Worm (Caenorhabditis elegans) whole organism, L4 larva: ENCODE data around the gene hpx-2.

ENCODE experiments used
- T26A8.4 ChIP-seq: fragments of 200-800 bp; sonication (Bioruptor generic); IDR thresholded peaks from 2 replicates; pipeline ENCODE4 v1.3.6; 2022; ENCODE audit warnings: missing genetic modification characterization, missing compliant biosample characterization
- Y75B8A.6 ChIP-seq: fragments of 200-800 bp; sonication (Bioruptor generic); IDR thresholded peaks from 2 replicates; pipeline ENCODE4 v1.3.6; 2022; ENCODE audit warnings: missing genetic modification reagents, missing genetic modification characterization, missing compliant biosample characterization
- ama-1 ChIP-seq: fragments of 150-350 bp; optimal IDR thresholded peaks from 2 replicates; lab custom pipeline; 2014; ENCODE audit warnings: inconsistent platforms, mixed read lengths
- dve-1 ChIP-seq: sonication (generic microtip); optimal IDR thresholded peaks from 2 replicates; lab custom pipeline; 2017; ENCODE audit warnings: antibody characterized with exemption, mild to moderate bottlenecking, missing genetic modification characterization, missing compliant biosample characterization; ENCODE audit not compliant: insufficient read depth
- fkh-10 ChIP-seq: fragments of 150-350 bp; optimal IDR thresholded peaks from 2 replicates; lab custom pipeline; 2014; ENCODE audit warnings: missing biosample characterization, missing genetic modification reagents, missing genetic modification characterization
- lin-29 ChIP-seq: fragments of 200-800 bp; sonication (Bioruptor generic); IDR thresholded peaks from 2 replicates; pipeline ENCODE4 v1.3.6; 2022; ENCODE audit warnings: missing genetic modification reagents, missing genetic modification characterization, missing compliant biosample characterization
- mdl-1 ChIP-seq, 2 experiments: fragments of 150-350 bp in 1 of 2; sonication (generic microtip) in 1 of 2; optimal IDR thresholded peaks; 2 replicates each; lab custom pipeline; 2014 to 2017; ENCODE audit warnings: missing biosample characterization in 2 of 2, missing genetic modification characterization in 2 of 2
- nhr-11 ChIP-seq: fragments of 150-350 bp; optimal IDR thresholded peaks from 2 replicates; lab custom pipeline; 2014; ENCODE audit warnings: missing biosample characterization, missing genetic modification characterization
- pqm-1 ChIP-seq: sonication (generic microtip); optimal IDR thresholded peaks from 2 replicates; lab custom pipeline; 2017; ENCODE audit warnings: missing biosample characterization, missing genetic modification characterization
- unc-130 ChIP-seq: sonication (generic microtip); optimal IDR thresholded peaks from 2 replicates; lab custom pipeline; 2016; ENCODE audit warnings: missing genetic modification reagents, missing genetic modification characterization, missing compliant biosample characterization
- unc-62 ChIP-seq, 3 experiments: fragments of 150-350 bp in 1 of 3; sonication (generic microtip); optimal IDR thresholded peaks in 2 of 3; peaks in 1 of 3; 1 replicate in 1 of 3; 2 replicates in 2 of 3; lab custom pipeline; 2014 to 2017; ENCODE audit warnings: missing biosample characterization in 3 of 3, missing genetic modification characterization in 3 of 3, missing genetic modification reagents in 3 of 3, missing genotype in 1 of 3
- zag-1 ChIP-seq: fragments of 150-350 bp; optimal IDR thresholded peaks from 2 replicates; lab custom pipeline; 2014; ENCODE audit warnings: missing biosample characterization, missing genetic modification characterization
- ztf-11 ChIP-seq: fragments of 150-350 bp; optimal IDR thresholded peaks from 2 replicates; lab custom pipeline; 2014; ENCODE audit warnings: missing biosample characterization, missing genetic modification characterization

DNA sequence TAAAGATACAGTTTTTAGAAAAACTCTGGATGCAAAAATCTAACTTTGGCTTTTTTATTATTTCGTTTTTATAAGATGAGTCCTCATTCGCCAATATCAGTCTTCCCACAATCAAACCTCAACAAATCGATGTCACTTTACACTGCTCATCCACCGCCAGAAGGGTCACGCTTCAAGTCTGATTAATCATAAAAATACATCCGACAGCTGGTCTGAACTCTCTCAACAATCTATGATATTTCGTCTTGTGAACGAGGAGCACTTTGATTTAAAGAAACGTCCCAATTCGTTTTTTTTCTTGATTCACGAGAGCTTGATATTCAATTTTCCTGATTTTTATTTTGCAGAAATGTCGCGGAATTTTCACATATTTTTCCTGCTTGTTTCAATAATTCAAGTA is 22.4 kb upstream of the hpx-2 start, which contains the start of gene nrf-5:
- TF ChIP-seq nhr-11, result no peak
- TF ChIP-seq unc-62 (GFP tag; optimal IDR thresholded peaks at IDR 0.05 in 1 of 2; lab: Kevin White, UChicago), result peak in 1 of 2 experiments; percentile 75
- no peak for TF ChIP-seq unc-62 (tag; optimal IDR thresholded peaks at IDR 0.05; lab: Kevin White, UChicago)
- TF ChIP-seq unc-130 (GFP tag; lab: Kevin White, UChicago), result no peak
- TF ChIP-seq ama-1, result no peak
- no peak for TF ChIP-seq pqm-1 (tag; lab: Kevin White, UChicago)
- TF ChIP-seq fkh-10, result no peak
- TF ChIP-seq Y75B8A.6 (GFP tag; lab: Robert Waterston, UW), result no peak
- no peak for TF ChIP-seq lin-29 (GFP tag; lab: Robert Waterston, UW)
- TF ChIP-seq zag-1 (tag; lab: Kevin White, UChicago), result no peak
- TF ChIP-seq ztf-11 (tag; lab: Kevin White, UChicago), result no peak
- no peak for TF ChIP-seq dve-1 (tag; lab: Kevin White, UChicago)
- no peak for TF ChIP-seq T26A8.4 (GFP tag; lab: Robert Waterston, UW)
- TF ChIP-seq mdl-1 (tag; optimal IDR thresholded peaks at IDR 0.05; lab: Kevin White, UChicago), result no peak
